Worm (Caenorhabditis elegans) whole organism, L3 larva: Measurements from ENCODE around the gene gly-11.

Experiments used
- ceh-16 ChIP-seq: sonication (generic microtip); optimal IDR thresholded peaks from 2 replicates; lab custom pipeline; 2017; ENCODE audit warnings: missing biosample characterization, missing genetic modification characterization
- ceh-28 ChIP-seq: fragments of 150-350 bp; optimal IDR thresholded peaks from 2 replicates; lab custom pipeline; 2014; ENCODE audit warnings: missing biosample characterization, missing genetic modification reagents, missing genetic modification characterization
- ceh-82 ChIP-seq: fragments of 150-350 bp; optimal IDR thresholded peaks from 2 replicates; lab custom pipeline; 2014; ENCODE audit warnings: missing biosample characterization, missing genetic modification characterization
- daf-12 ChIP-seq: fragments of 150-350 bp; optimal IDR thresholded peaks from 2 replicates; lab custom pipeline; 2014; ENCODE audit warnings: missing biosample characterization, missing genetic modification reagents, missing genetic modification characterization
- egl-5 ChIP-seq: fragments of 150-350 bp; optimal IDR thresholded peaks from 2 replicates; lab custom pipeline; 2017; ENCODE audit warnings: missing biosample characterization, missing genetic modification reagents, missing genetic modification characterization, inconsistent platforms
- elt-1 ChIP-seq: fragments of 150-350 bp; optimal IDR thresholded peaks from 2 replicates; lab custom pipeline; 2014; ENCODE audit warnings: missing biosample characterization, missing genetic modification characterization
- elt-2 ChIP-seq: sonication (generic microtip); optimal IDR thresholded peaks from 2 replicates; lab custom pipeline; 2016; ENCODE audit warnings: missing genetic modification reagents, mild to moderate bottlenecking, missing genetic modification characterization, missing compliant biosample characterization
- elt-3 ChIP-seq, 3 experiments: fragments of 150-350 bp in 1 of 3; sonication (generic microtip) in 2 of 3; optimal IDR thresholded peaks; 2 replicates in 2 of 3; 4 replicates in 1 of 3; lab custom pipeline; 2014 to 2017; ENCODE audit warnings: missing biosample characterization in 3 of 3, missing genetic modification characterization in 3 of 3
- eor-1 ChIP-seq, 2 experiments: fragments of 150-350 bp; optimal IDR thresholded peaks; 2 replicates each; lab custom pipeline; 2014 to 2018; ENCODE audit warnings: missing biosample characterization in 2 of 2, missing genetic modification characterization in 2 of 2
- fkh-10 ChIP-seq: sonication (generic microtip); optimal IDR thresholded peaks from 2 replicates; lab custom pipeline; 2017; ENCODE audit warnings: missing biosample characterization, missing genetic modification reagents, missing genetic modification characterization
- hmg-11 ChIP-seq: sonication (generic microtip); optimal IDR thresholded peaks from 2 replicates; lab custom pipeline; 2016; ENCODE audit warnings: missing genetic modification characterization, missing compliant biosample characterization
- jun-1 ChIP-seq: fragments of 150-350 bp; optimal IDR thresholded peaks from 2 replicates; lab custom pipeline; 2014; ENCODE audit warnings: missing biosample characterization, missing genetic modification reagents, missing genetic modification characterization
- lin-15B ChIP-seq: fragments of 150-350 bp; optimal IDR thresholded peaks from 2 replicates; lab custom pipeline; 2014; ENCODE audit warnings: missing biosample characterization, missing genetic modification characterization
- lsy-12 ChIP-seq: sonication (generic microtip); optimal IDR thresholded peaks from 2 replicates; lab custom pipeline; 2016; ENCODE audit warnings: mild to moderate bottlenecking, missing genetic modification characterization, missing compliant biosample characterization
- mdl-1 ChIP-seq: fragments of 150-350 bp; optimal IDR thresholded peaks from 2 replicates; lab custom pipeline; 2014; ENCODE audit warnings: missing biosample characterization, missing genetic modification characterization
- mml-1 ChIP-seq: fragments of 150-350 bp; sonication (generic microtip); optimal IDR thresholded peaks from 3 replicates; lab custom pipeline; 2014; ENCODE audit warnings: missing biosample characterization, missing genetic modification characterization
- nfya-1 ChIP-seq: sonication (generic microtip); optimal IDR thresholded peaks from 2 replicates; lab custom pipeline; 2017; ENCODE audit warnings: missing genetic modification characterization, mild to moderate bottlenecking, missing compliant biosample characterization, antibody characterized with exemption, moderate library complexity; ENCODE audit not compliant: insufficient read depth
- nhr-23 ChIP-seq: fragments of 150-350 bp; optimal IDR thresholded peaks from 2 replicates; lab custom pipeline; 2014; ENCODE audit warnings: missing biosample characterization, missing genetic modification reagents, missing genetic modification characterization
- nhr-28 ChIP-seq: fragments of 150-350 bp; optimal IDR thresholded peaks from 2 replicates; lab custom pipeline; 2014; ENCODE audit warnings: missing biosample characterization, missing genetic modification characterization
- nhr-67 ChIP-seq: fragments of 150-350 bp; optimal IDR thresholded peaks from 2 replicates; lab custom pipeline; 2014; ENCODE audit warnings: missing biosample characterization, missing genetic modification characterization
- nhr-76 ChIP-seq: fragments of 150-350 bp; sonication (generic microtip); optimal IDR thresholded peaks from 5 replicates; lab custom pipeline; 2014; ENCODE audit warnings: missing biosample characterization, missing genetic modification characterization
- nhr-77 ChIP-seq: fragments of 150-350 bp; optimal IDR thresholded peaks from 2 replicates; lab custom pipeline; 2014; ENCODE audit warnings: missing biosample characterization, missing genetic modification characterization
- pha-4 ChIP-seq: fragments of 150-350 bp; optimal IDR thresholded peaks from 2 replicates; lab custom pipeline; 2014; ENCODE audit warnings: missing biosample characterization, missing genetic modification reagents, missing genetic modification characterization
- pqm-1 ChIP-seq: fragments of 150-350 bp; optimal IDR thresholded peaks from 2 replicates; lab custom pipeline; 2017; ENCODE audit warnings: missing biosample characterization, missing genetic modification characterization, inconsistent platforms
- sea-2 ChIP-seq: fragments of 150-350 bp; sonication (generic microtip); optimal IDR thresholded peaks from 4 replicates; lab custom pipeline; 2014; ENCODE audit warnings: missing biosample characterization, missing genetic modification reagents, missing genetic modification characterization
- skn-1 ChIP-seq: fragments of 150-350 bp; optimal IDR thresholded peaks from 2 replicates; lab custom pipeline; 2014; ENCODE audit warnings: missing biosample characterization, missing genetic modification characterization
- snpc-4 ChIP-seq: fragments of 150-350 bp; optimal IDR thresholded peaks from 2 replicates; lab custom pipeline; 2014; ENCODE audit warnings: missing biosample characterization, missing genetic modification characterization
- unc-39 ChIP-seq: sonication (generic microtip); optimal IDR thresholded peaks from 4 replicates; lab custom pipeline; 2017; ENCODE audit warnings: missing biosample characterization, missing genetic modification characterization
- zag-1 ChIP-seq: fragments of 150-350 bp; optimal IDR thresholded peaks from 2 replicates; lab custom pipeline; 2014; ENCODE audit warnings: missing biosample characterization, missing genetic modification characterization
- ztf-11 ChIP-seq: fragments of 150-350 bp; optimal IDR thresholded peaks from 2 replicates; lab custom pipeline; 2014; ENCODE audit warnings: missing biosample characterization, missing genetic modification characterization
- ztf-4 ChIP-seq: fragments of 150-350 bp; optimal IDR thresholded peaks from 2 replicates; lab custom pipeline; 2014; ENCODE audit warnings: missing biosample characterization, missing genetic modification characterization

The gly-11 gene

DNA sequence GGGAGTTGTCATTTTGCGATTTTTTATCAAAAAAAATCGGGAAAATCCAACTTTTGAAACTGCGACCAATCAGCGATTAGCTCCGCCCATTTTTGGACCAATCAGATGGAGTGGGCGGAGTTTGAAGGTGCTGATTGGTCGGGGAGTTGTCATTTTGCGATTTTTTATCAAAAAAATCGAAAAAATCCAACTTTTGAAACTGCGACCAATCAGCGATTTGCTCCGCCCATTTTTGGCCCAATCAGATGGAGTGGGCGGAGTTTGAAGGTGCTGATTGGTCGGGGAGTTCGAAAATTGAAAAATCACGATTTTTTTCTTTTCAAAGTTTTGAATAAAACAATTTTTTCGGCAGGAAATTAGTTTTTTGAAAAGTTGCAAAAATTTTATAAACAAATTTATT is 19.5 kb downstream of the gly-11 start:
- TF ChIP-seq eor-1 (tag; optimal IDR thresholded peaks at IDR 0.05; lab: Kevin White, UChicago), result no peak
- no peak for TF ChIP-seq zag-1 (tag; lab: Kevin White, UChicago)
- peak; percentile 78 for TF ChIP-seq nfya-1
- no peak for TF ChIP-seq mdl-1 (tag; lab: Kevin White, UChicago)

DNA sequence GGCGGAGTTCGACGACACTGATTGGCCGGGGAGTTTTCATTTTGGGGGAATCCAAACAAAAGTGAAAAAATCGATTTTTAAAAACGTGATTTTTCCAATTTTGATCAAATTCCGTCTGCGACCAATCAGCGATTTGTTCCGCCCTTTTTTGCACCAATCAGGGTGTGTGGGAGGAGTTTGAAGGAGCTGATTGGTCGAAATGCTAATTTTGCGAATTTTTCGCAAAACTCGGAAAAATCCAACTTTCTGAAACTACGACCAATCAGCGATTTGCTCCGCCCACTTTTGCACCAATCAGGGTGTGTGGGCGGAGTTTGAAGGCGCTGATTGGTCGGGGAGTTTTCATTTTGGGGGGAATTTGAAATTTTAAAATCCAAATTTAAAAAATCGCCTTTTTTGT is 20.5 kb downstream of the gly-11 start:
- TF ChIP-seq elt-2 (no peak), nfya-1 (peak; percentile 77)
- TF ChIP-seq, all 47 proteins: peak for 1

DNA sequence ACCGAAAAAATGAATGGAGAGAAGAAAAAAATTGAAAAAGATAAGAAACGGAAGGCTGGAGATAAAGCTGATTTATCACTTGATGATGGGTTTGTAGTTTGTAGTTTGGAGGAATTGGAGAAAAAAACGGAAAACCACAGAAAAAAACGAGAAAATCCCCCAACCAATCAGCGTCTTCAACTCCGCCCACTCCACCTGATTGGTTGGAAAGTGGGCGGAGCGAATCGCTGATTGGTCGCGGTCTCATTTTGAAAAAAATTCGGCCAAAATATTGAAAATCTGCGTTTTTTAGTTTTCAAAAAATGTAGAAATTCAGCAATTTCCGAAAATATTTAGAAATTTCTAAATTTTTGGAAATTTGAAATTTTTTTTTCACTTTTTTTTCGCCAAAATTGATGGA is 21.3 kb downstream of the gly-11 start:
- TF ChIP-seq nfya-1 (peak; percentile 99), elt-3 (tag; optimal IDR thresholded peaks at IDR 0.05; lab: Kevin White, UChicago) (no peak)
- TF ChIP-seq, all 47 proteins: peak for 1

DNA sequence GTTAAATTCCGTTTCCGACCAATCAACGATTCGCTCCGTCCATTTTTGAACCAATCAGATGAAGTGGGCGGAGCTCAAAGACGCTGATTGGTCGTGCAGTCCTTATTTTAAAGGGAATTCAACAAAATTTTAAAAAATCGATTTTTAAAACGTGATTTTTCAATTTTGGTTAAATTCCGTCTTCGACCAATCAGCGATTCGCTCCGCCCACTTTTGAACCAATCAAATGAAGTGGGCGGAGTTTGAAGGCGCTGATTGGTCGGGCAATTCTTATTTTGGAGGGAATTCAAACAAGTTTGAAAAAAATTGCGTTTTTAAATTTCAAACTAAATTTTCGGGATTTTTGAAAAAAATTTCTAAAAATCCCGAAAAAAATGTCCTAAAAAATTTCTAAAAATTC is 23.5 kb downstream of the gly-11 start:
- TF ChIP-seq nfya-1 (peak; percentile 74), nhr-67 (no peak)

DNA sequence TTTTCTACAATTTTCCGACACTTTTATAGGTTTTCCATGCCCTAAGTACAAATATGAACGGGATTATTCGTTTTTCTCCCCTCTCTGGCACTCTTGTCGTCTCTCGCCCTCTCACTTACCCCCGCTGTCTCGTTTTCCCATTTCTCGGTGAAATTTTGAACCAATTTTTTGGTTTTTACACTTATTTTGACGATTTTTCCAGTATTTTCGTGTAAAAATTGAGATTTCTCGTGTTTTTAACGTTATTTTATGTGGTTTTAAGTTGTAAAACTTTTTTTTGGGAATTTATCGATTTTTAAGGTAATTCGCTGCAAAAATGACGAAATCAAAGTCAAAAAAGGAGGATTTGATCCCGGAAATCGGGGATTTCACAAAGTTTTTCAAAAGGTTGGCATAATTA is 24.4 kb downstream of the gly-11 start, which contains the start of gene Y75B8A.7:
Y75B8A.7 (plus strand) TSS at position 301 of the 400 bp plus-strand sequence.
- no peak for TF ChIP-seq unc-39 (tag; lab: Kevin White, UChicago)
- TF ChIP-seq mml-1, result no peak
- TF ChIP-seq ceh-82 (tag; lab: Kevin White, UChicago), result no peak
- TF ChIP-seq egl-5 (tag; lab: Kevin White, UChicago), result no peak
- TF ChIP-seq hmg-11, result peak; percentile 8
- TF ChIP-seq elt-1 (tag; lab: Kevin White, UChicago), result no peak
- no peak for TF ChIP-seq nhr-28
- TF ChIP-seq ceh-28 (tag; lab: Kevin White, UChicago), result peak; percentile 12

DNA sequence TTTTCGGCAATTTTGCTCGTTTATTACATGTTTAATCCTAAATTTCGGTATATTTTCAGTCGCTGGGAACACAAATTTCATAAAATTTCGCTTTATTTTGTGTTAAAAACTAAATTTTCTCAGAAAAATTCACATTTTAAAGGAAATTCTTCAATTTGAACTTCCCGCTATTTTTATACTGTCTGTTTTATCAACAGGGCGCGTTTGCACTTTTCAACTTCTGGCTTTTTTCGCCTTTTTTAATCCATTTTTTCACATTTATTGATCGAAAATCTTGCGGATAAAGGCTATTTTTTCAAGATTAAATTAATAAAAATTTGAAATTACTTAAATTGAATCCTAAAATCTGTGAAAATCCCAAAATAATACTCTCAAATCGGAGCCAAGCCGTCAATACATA is 24.9 kb downstream of the gly-11 start:
- TF ChIP-seq pha-4 (tag; lab: Kevin White, UChicago) (peak; percentile 68), nhr-77 (tag; lab: Kevin White, UChicago) (no peak), nfya-1 (peak; percentile 72), lin-15B (tag; lab: Kevin White, UChicago) (peak; percentile 78), unc-39 (tag; lab: Kevin White, UChicago) (no peak), elt-1 (tag; lab: Kevin White, UChicago) (no peak), snpc-4 (peak; percentile 27), lsy-12 (tag; lab: Kevin White, UChicago) (no peak), hmg-11 (no peak), nhr-23 (tag; lab: Kevin White, UChicago) (peak; percentile 47), skn-1 (tag; lab: Kevin White, UChicago) (peak; percentile 34), fkh-10 (no peak), ztf-11 (tag; lab: Kevin White, UChicago) (no peak), egl-5 (tag; lab: Kevin White, UChicago) (no peak), jun-1 (tag; lab: Kevin White, UChicago) (no peak), ceh-16 (tag; lab: Kevin White, UChicago) (no peak)

DNA sequence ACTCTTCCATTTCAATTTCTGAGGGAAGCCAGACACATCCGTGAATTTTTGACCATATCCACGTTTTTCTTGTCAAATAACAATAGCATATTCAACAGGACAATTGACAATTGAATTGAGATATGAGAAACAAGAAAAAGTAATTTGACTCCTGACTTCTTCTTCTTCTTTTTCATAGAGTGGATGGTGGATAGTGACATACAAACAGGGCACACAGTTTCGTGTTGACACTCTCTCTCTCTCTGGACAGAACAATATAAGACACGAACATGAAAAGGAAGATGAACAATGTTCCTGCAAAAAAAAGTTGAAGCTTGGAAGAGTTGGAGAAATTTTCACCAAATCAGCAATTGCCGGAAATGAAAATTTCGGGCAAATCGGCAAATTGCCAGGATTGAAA is 25.9 kb downstream of the gly-11 start:
- TF ChIP-seq zag-1 (tag; lab: Kevin White, UChicago), result no peak
- no peak for TF ChIP-seq eor-1 (tag; optimal IDR thresholded peaks at IDR 0.05; lab: Kevin White, UChicago)
- peak; percentile 62 for TF ChIP-seq pha-4 (tag; lab: Kevin White, UChicago)

DNA sequence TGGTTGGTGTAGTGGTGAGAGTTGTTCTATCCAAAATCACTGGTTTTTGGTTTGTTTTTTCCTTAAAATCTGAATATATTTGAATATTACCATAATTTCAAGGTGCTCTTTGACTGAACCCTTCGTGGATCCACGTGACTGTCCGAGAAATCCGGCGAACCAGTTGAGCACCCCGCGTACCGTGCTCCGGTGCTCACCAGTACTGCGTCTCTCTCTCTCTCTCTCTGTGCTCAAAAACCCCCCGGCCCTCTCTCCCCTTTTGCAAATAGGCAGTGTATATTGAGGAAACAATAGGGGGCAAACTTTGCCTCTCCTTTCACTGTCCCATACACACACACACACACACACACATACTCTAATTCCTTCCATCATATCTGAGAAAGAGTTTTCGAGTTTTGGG is 27.1 kb downstream of the gly-11 start:
- TF ChIP-seq pqm-1 (tag; lab: Kevin White, UChicago) (no peak), nhr-76 (tag; lab: Kevin White, UChicago) (no peak), ztf-4 (tag; lab: Kevin White, UChicago) (no peak), skn-1 (tag; lab: Kevin White, UChicago) (no peak), ztf-11 (tag; lab: Kevin White, UChicago) (no peak), ceh-28 (tag; lab: Kevin White, UChicago) (no peak), daf-12 (tag; lab: Kevin White, UChicago) (no peak), sea-2 (no peak)
